Worm (Caenorhabditis elegans): ENCODE measurements around the gene B0035.13.

Gene B0035.13

ce11 chrIV:11317119-11317518 lies 10.6 kb upstream of the B0035.13 start, which contains the start of gene gspd-1:
gspd-1 (plus strand) TSS chrIV:11317419.
- no peak for TF ChIP-seq ceh-43 (GFP tag; optimal IDR thresholded peaks at IDR 0.05)
- TF ChIP-seq elt-1 (tag; optimal IDR thresholded peaks at IDR 0.05; ENCODE audit: borderline replicate concordance, insufficient read depth), result no peak
- no peak for TF ChIP-seq ztf-11 (tag; optimal IDR thresholded peaks at IDR 0.05)
- TF ChIP-seq mls-2 (tag; optimal IDR thresholded peaks at IDR 0.05), result no peak
- no peak for TF ChIP-seq nhr-237 (tag; optimal IDR thresholded peaks at IDR 0.05)
- TF ChIP-seq zip-8 (tag; optimal IDR thresholded peaks at IDR 0.05), result no peak
- TF ChIP-seq ham-2 (GFP tag; optimal IDR thresholded peaks at IDR 0.05), result no peak

ce11 chrIV:11316640-11317039 lies 10.1 kb upstream of the B0035.13 start:
- TF ChIP-seq hlh-1 (tag; optimal IDR thresholded peaks at IDR 0.05) (no peak), mep-1 (tag; optimal IDR thresholded peaks at IDR 0.05) (no peak), elt-1 (tag; optimal IDR thresholded peaks at IDR 0.05; ENCODE audit: borderline replicate concordance, insufficient read depth) (no peak), mab-5 (tag; optimal IDR thresholded peaks at IDR 0.05) (no peak), elt-3 (tag; optimal IDR thresholded peaks at IDR 0.05) (no peak), zip-8 (tag; optimal IDR thresholded peaks at IDR 0.05) (no peak)

- TF ChIP-seq nhr-28 (tag; optimal IDR thresholded peaks at IDR 0.05) (no peak), lsy-2 (tag; optimal IDR thresholded peaks at IDR 0.05) (no peak), tbx-8 (GFP tag; optimal IDR thresholded peaks at IDR 0.05) (no peak), unc-62 (GFP tag; optimal IDR thresholded peaks at IDR 0.05) (no peak), ham-2 (GFP tag; optimal IDR thresholded peaks at IDR 0.05) (no peak), sem-2 (GFP tag; optimal IDR thresholded peaks at IDR 0.05) (no peak), mls-2 (tag; optimal IDR thresholded peaks at IDR 0.05) (no peak)
Observed at ce11 chrIV:11316106-11316505, 9.6 kb upstream of the B0035.13 start.

- TF ChIP-seq sem-2 (GFP tag; optimal IDR thresholded peaks at IDR 0.05) (no peak), flh-1 (GFP tag; optimal IDR thresholded peaks at IDR 0.05) (no peak), unc-62 (GFP tag; optimal IDR thresholded peaks at IDR 0.05) (no peak), zip-8 (tag; optimal IDR thresholded peaks at IDR 0.05) (no peak), nhr-28 (tag; optimal IDR thresholded peaks at IDR 0.05) (no peak), nhr-237 (tag; optimal IDR thresholded peaks at IDR 0.05) (no peak), lin-13 (tag; optimal IDR thresholded peaks at IDR 0.05) (no peak), elt-1 (tag; optimal IDR thresholded peaks at IDR 0.05; ENCODE audit: borderline replicate concordance, insufficient read depth) (no peak), nhr-12 (tag; optimal IDR thresholded peaks at IDR 0.05) (no peak)
Observed at ce11 chrIV:11315688-11316087, 9.2 kb upstream of the B0035.13 start.

- TF ChIP-seq cnd-1 (tag; optimal IDR thresholded peaks at IDR 0.05) (no peak), zip-8 (tag; optimal IDR thresholded peaks at IDR 0.05) (no peak), nhr-2 (tag; optimal IDR thresholded peaks at IDR 0.05) (no peak), ces-1 (GFP tag; optimal IDR thresholded peaks at IDR 0.05) (peak; percentile 39), mls-2 (tag; optimal IDR thresholded peaks at IDR 0.05) (no peak), unc-62 (GFP tag; optimal IDR thresholded peaks at IDR 0.05) (no peak), mab-5 (tag; optimal IDR thresholded peaks at IDR 0.05) (no peak)
Observed at ce11 chrIV:11314885-11315284, 8.4 kb upstream of the B0035.13 start, which contains the start of the genes B0035.3, B0035.22 and pfd-4. B0035.3 (minus strand) TSS chrIV:11314998. B0035.22 (plus strand) TSS chrIV:11315153. pfd-4 (plus strand) TSS chrIV:11315207.

ce11 chrIV:11313880-11314279 lies 7.4 kb upstream of the B0035.13 start, which contains the start of gene dnj-2:
dnj-2 (minus strand) TSS chrIV:11313980.
- TF ChIP-seq nhr-12 (tag; optimal IDR thresholded peaks at IDR 0.05), result no peak
- TF ChIP-seq mls-2 (tag; optimal IDR thresholded peaks at IDR 0.05), result no peak
- no peak for TF ChIP-seq lsy-2 (tag; optimal IDR thresholded peaks at IDR 0.05)
- no peak for TF ChIP-seq elt-3 (tag; optimal IDR thresholded peaks at IDR 0.05)
- TF ChIP-seq ceh-43 (GFP tag; optimal IDR thresholded peaks at IDR 0.05), result no peak
- no peak for TF ChIP-seq lin-13 (tag; optimal IDR thresholded peaks at IDR 0.05)
- no peak for TF ChIP-seq zip-8 (tag; optimal IDR thresholded peaks at IDR 0.05)
- TF ChIP-seq unc-39 (tag; optimal IDR thresholded peaks at IDR 0.05), result no peak

ce11 chrIV:11311484-11311883 lies 5.0 kb upstream of the B0035.13 start:
- TF ChIP-seq cnd-1 (tag; optimal IDR thresholded peaks at IDR 0.05) (no peak), ztf-11 (tag; optimal IDR thresholded peaks at IDR 0.05) (no peak), mab-5 (tag; optimal IDR thresholded peaks at IDR 0.05) (no peak), ces-1 (GFP tag; optimal IDR thresholded peaks at IDR 0.05) (no peak), ceh-83 (GFP tag; optimal IDR thresholded peaks at IDR 0.05) (no peak), zip-8 (tag; optimal IDR thresholded peaks at IDR 0.05) (no peak), lin-32 (GFP tag; optimal IDR thresholded peaks at IDR 0.05) (peak; percentile 38), sptf-1 (tag; optimal IDR thresholded peaks at IDR 0.05) (peak; percentile 21)

Measured in whole organism, mixed stage, embryonic.